Fruit fly (Drosophila melanogaster) whole organism, embryonic: ENCODE measurements around the gene CG8671.

Experiments
- B-H1 ChIP-seq: fragments of 200-800 bp; sonication (Bioruptor generic); IDR thresholded peaks from 3 replicates; pipeline ENCODE4 v1.3.6; 2022; ENCODE audit warnings: missing biosample characterization, missing genetic modification characterization
- CG11560 ChIP-seq: fragments of 200-800 bp; sonication (Bioruptor generic); IDR thresholded peaks from 3 replicates; pipeline ENCODE4 v1.3.6; 2022; ENCODE audit warnings: missing biosample characterization, missing genetic modification characterization
- CG11695 ChIP-seq: fragments of 200-800 bp; sonication (Bioruptor generic); IDR thresholded peaks from 3 replicates; pipeline ENCODE4 v1.3.6; 2022; ENCODE audit warnings: missing biosample characterization, missing genetic modification characterization
- CG12219 ChIP-seq: fragments of 200-800 bp; sonication (Bioruptor generic); optimal IDR thresholded peaks from 3 replicates; lab custom pipeline; 2018; ENCODE audit warnings: missing biosample characterization, mild to moderate bottlenecking, missing genetic modification characterization
- CG13123 ChIP-seq: fragments of 200-800 bp; sonication (Bioruptor generic); optimal IDR thresholded peaks from 2 replicates; lab custom pipeline; 2016; ENCODE audit warnings: missing biosample characterization, missing genetic modification characterization
- CG1603 ChIP-seq: fragments of 200-800 bp; sonication (Bioruptor generic); optimal IDR thresholded peaks from 2 replicates; lab custom pipeline; 2019; ENCODE audit warnings: missing biosample characterization, mild to moderate bottlenecking, missing genetic modification characterization, moderate library complexity
- CG17186 ChIP-seq: fragments of 200-800 bp; sonication (Bioruptor generic); optimal IDR thresholded peaks from 3 replicates; lab custom pipeline; 2017; ENCODE audit warnings: missing biosample characterization, missing genetic modification reagents, missing genetic modification characterization
- CG30403 ChIP-seq: fragments of 200-800 bp; sonication (Bioruptor generic); optimal IDR thresholded peaks from 3 replicates; lab custom pipeline; 2016; ENCODE audit warnings: missing biosample characterization, missing genetic modification characterization
- CG32767 ChIP-seq: fragments of 200-800 bp; sonication (Bioruptor generic); IDR thresholded peaks from 2 replicates; pipeline ENCODE4 v1.3.6; 2022; ENCODE audit warnings: missing biosample characterization, missing genetic modification characterization
- CG33213 ChIP-seq: fragments of 200-800 bp; sonication (Bioruptor generic); optimal IDR thresholded peaks from 3 replicates; lab custom pipeline; 2016; ENCODE audit warnings: missing biosample characterization, missing genetic modification characterization
- CG3847 ChIP-seq: fragments of 200-800 bp; sonication (Bioruptor generic); IDR thresholded peaks from 2 replicates; pipeline ENCODE4 v1.3.6; 2022; ENCODE audit warnings: missing biosample characterization, missing genetic modification characterization
- CG4360 ChIP-seq: fragments of 200-800 bp; sonication (Bioruptor generic); IDR thresholded peaks from 2 replicates; pipeline ENCODE4 v1.3.6; 2022; ENCODE audit warnings: missing biosample characterization, missing genetic modification characterization
- CG5245 ChIP-seq: fragments of 200-800 bp; sonication (Bioruptor generic); optimal IDR thresholded peaks from 3 replicates; lab custom pipeline; 2016; ENCODE audit warnings: missing biosample characterization, missing genetic modification characterization
- CG7357 ChIP-seq: fragments of 200-800 bp; sonication (Bioruptor generic); IDR thresholded peaks from 3 replicates; pipeline ENCODE4 v1.3.6; 2022; ENCODE audit warnings: missing biosample characterization, missing genetic modification characterization
- CG7372 ChIP-seq: fragments of 200-800 bp; sonication (Bioruptor generic); IDR thresholded peaks from 2 replicates; pipeline ENCODE4 v1.3.6; 2022; ENCODE audit warnings: missing biosample characterization, missing genetic modification characterization
- CG7839 ChIP-seq: fragments of 200-800 bp; sonication (Bioruptor generic); optimal IDR thresholded peaks from 3 replicates; lab custom pipeline; 2018; ENCODE audit warnings: missing biosample characterization, mild to moderate bottlenecking, missing genetic modification characterization, moderate library complexity
- Dad ChIP-seq: fragments of 200-800 bp; sonication (Bioruptor generic); optimal IDR thresholded peaks from 3 replicates; lab custom pipeline; 2016; ENCODE audit warnings: missing biosample characterization, missing genetic modification characterization
- Dbx ChIP-seq: fragments of 200-800 bp; sonication (Bioruptor generic); IDR thresholded peaks from 3 replicates; pipeline ENCODE4 v1.3.6; 2022; ENCODE audit warnings: missing biosample characterization, missing genetic modification characterization
- Dip3 ChIP-seq: fragments of 200-800 bp; sonication (Bioruptor generic); optimal IDR thresholded peaks from 3 replicates; lab custom pipeline; 2016; ENCODE audit warnings: missing biosample characterization, missing genetic modification characterization
- Drgx ChIP-seq: fragments of 200-800 bp; sonication (Bioruptor generic); IDR thresholded peaks from 2 replicates; pipeline ENCODE4 v1.3.6; 2022; ENCODE audit warnings: missing biosample characterization, missing genetic modification characterization
- H2.0 ChIP-seq: fragments of 200-800 bp; sonication (Bioruptor generic); IDR thresholded peaks from 2 replicates; pipeline ENCODE4 v1.3.6; 2022; ENCODE audit warnings: missing biosample characterization, missing genetic modification characterization
- Mrtf ChIP-seq: fragments of 200-800 bp; sonication (Bioruptor generic); IDR thresholded peaks from 3 replicates; pipeline ENCODE4 v1.3.6; 2022; ENCODE audit warnings: missing biosample characterization, missing genetic modification characterization
- Myb ChIP-seq: fragments of 200-800 bp; sonication (Bioruptor generic); optimal IDR thresholded peaks from 2 replicates; lab custom pipeline; 2016; ENCODE audit warnings: missing biosample characterization, missing genetic modification characterization
- Oaz ChIP-seq: fragments of 200-800 bp; sonication (Bioruptor generic); IDR thresholded peaks from 2 replicates; pipeline ENCODE4 v1.3.6; 2022; ENCODE audit warnings: missing biosample characterization, missing genetic modification characterization
- Rfx ChIP-seq: fragments of 200-800 bp; sonication (Bioruptor generic); IDR thresholded peaks from 2 replicates; pipeline ENCODE4 v1.3.6; 2022; ENCODE audit warnings: missing biosample characterization, missing genetic modification characterization
- Ssrp ChIP-seq: fragments of 200-800 bp; sonication (Bioruptor generic); optimal IDR thresholded peaks from 2 replicates; lab custom pipeline; 2018; ENCODE audit warnings: missing biosample characterization, mild to moderate bottlenecking, missing genetic modification characterization, moderate library complexity
- Stat92E ChIP-seq, 3 experiments: fragments of >200 bp in 2 of 3; fragments of 200-800 bp in 1 of 3; sonication (Bioruptor generic) in 1 of 3; optimal IDR thresholded peaks; 2 replicates each; lab custom pipeline; 2017 to 2019; ENCODE audit warnings: missing biosample characterization in 3 of 3, missing genetic modification characterization in 3 of 3, mild to moderate bottlenecking in 1 of 3, moderate library complexity in 1 of 3
- TFAM ChIP-seq: fragments of 200-800 bp; sonication (Bioruptor generic); optimal IDR thresholded peaks from 2 replicates; lab custom pipeline; 2017; ENCODE audit warnings: missing biosample characterization, missing genetic modification characterization, inconsistent platforms
- Vsx1 ChIP-seq: fragments of 200-800 bp; sonication (Bioruptor generic); optimal IDR thresholded peaks from 2 replicates; lab custom pipeline; 2017; ENCODE audit warnings: missing biosample characterization, mild to moderate bottlenecking, missing genetic modification characterization, missing genetic modification reagents
- ase ChIP-seq: fragments of 200-800 bp; sonication (Bioruptor generic); IDR thresholded peaks from 3 replicates; pipeline ENCODE4 v1.3.6; 2022; ENCODE audit warnings: missing biosample characterization, missing genetic modification characterization
- bcd ChIP-seq: fragments of 200-800 bp; sonication (Bioruptor generic); optimal IDR thresholded peaks from 2 replicates; lab custom pipeline; 2017; ENCODE audit warnings: missing biosample characterization, mild to moderate bottlenecking, missing genetic modification characterization
- crc ChIP-seq: fragments of 200-800 bp; sonication (Bioruptor generic); optimal IDR thresholded peaks from 2 replicates; lab custom pipeline; 2016; ENCODE audit warnings: missing biosample characterization, missing genetic modification characterization
- disco-r ChIP-seq: fragments of 200-800 bp; sonication (Bioruptor generic); optimal IDR thresholded peaks from 2 replicates; lab custom pipeline; 2016; ENCODE audit warnings: missing biosample characterization, missing genetic modification characterization
- dmrt11E ChIP-seq: fragments of 200-800 bp; sonication (Bioruptor generic); optimal IDR thresholded peaks from 3 replicates; lab custom pipeline; 2018; ENCODE audit warnings: missing biosample characterization, mild to moderate bottlenecking, missing genetic modification characterization, moderate library complexity
- emc ChIP-seq: fragments of 200-800 bp; sonication (Bioruptor generic); optimal IDR thresholded peaks from 2 replicates; lab custom pipeline; 2016; ENCODE audit warnings: missing biosample characterization, missing genetic modification characterization
- eve ChIP-seq, 2 experiments: fragments of >200 bp; optimal IDR thresholded peaks; 2 replicates each; lab custom pipeline; 2017; ENCODE audit warnings: missing biosample characterization in 2 of 2, missing genetic modification characterization in 2 of 2
- fd102C ChIP-seq: fragments of 200-800 bp; sonication (Bioruptor generic); optimal IDR thresholded peaks from 2 replicates; lab custom pipeline; 2018; ENCODE audit warnings: missing biosample characterization, mild to moderate bottlenecking, missing genetic modification characterization, moderate library complexity
- gfzf ChIP-seq: fragments of 200-800 bp; sonication (Bioruptor generic); optimal IDR thresholded peaks from 2 replicates; lab custom pipeline; 2016; ENCODE audit warnings: missing biosample characterization, mild to moderate bottlenecking, missing genetic modification characterization, moderate library complexity
- her ChIP-seq: fragments of 200-800 bp; sonication (Bioruptor generic); optimal IDR thresholded peaks from 2 replicates; lab custom pipeline; 2016; ENCODE audit warnings: missing biosample characterization, missing genetic modification characterization
- klu ChIP-seq: fragments of 200-800 bp; sonication (Bioruptor generic); IDR thresholded peaks from 2 replicates; pipeline ENCODE4 v1.3.6; 2022; ENCODE audit warnings: missing biosample characterization, missing genetic modification characterization
- mld ChIP-seq: fragments of 200-800 bp; sonication (Bioruptor generic); IDR thresholded peaks from 3 replicates; pipeline ENCODE4 v1.3.6; 2022; ENCODE audit warnings: missing biosample characterization, missing genetic modification characterization; ENCODE audit not compliant: partially characterized antibody
- pho ChIP-seq: fragments of 200-800 bp; sonication (Bioruptor generic); optimal IDR thresholded peaks from 2 replicates; lab custom pipeline; 2016; ENCODE audit warnings: missing biosample characterization, missing genetic modification characterization
- prd ChIP-seq, 3 experiments: fragments of >200 bp in 2 of 3; fragments of 200-800 bp in 1 of 3; sonication (Bioruptor generic) in 1 of 3; optimal IDR thresholded peaks in 2 of 3; IDR thresholded peaks in 1 of 3; 2 replicates in 2 of 3; 3 replicates in 1 of 3; pipeline versions ENCODE4 v1.3.6 to Lab custom; 2017 to 2022; ENCODE audit warnings: missing biosample characterization in 1 of 3, missing genetic modification characterization in 1 of 3
- pzg ChIP-seq: fragments of 200-800 bp; sonication (Bioruptor generic); optimal IDR thresholded peaks from 3 replicates; lab custom pipeline; 2018; ENCODE audit warnings: missing biosample characterization, mild to moderate bottlenecking, missing genetic modification characterization, moderate library complexity
- salm ChIP-seq: fragments of 200-800 bp; sonication (Bioruptor generic); optimal IDR thresholded peaks from 2 replicates; lab custom pipeline; 2018; ENCODE audit warnings: missing biosample characterization, mild to moderate bottlenecking, missing genetic modification characterization
- slbo ChIP-seq: fragments of 200-800 bp; sonication (Bioruptor generic); IDR thresholded peaks from 2 replicates; pipeline ENCODE4 v1.3.6; 2022; ENCODE audit warnings: missing biosample characterization, missing genetic modification characterization
- sug ChIP-seq: fragments of 200-800 bp; optimal IDR thresholded peaks from 2 replicates; lab custom pipeline; 2019; ENCODE audit warnings: missing biosample characterization, mild to moderate bottlenecking, missing genetic modification characterization, moderate library complexity
- tap ChIP-seq: fragments of 200-800 bp; optimal IDR thresholded peaks from 3 replicates; lab custom pipeline; 2019; ENCODE audit warnings: missing biosample characterization, mild to moderate bottlenecking, missing genetic modification characterization, moderate library complexity
- tll ChIP-seq, 2 experiments: fragments of 200-800 bp in 1 of 2; fragments of >200 bp in 1 of 2; sonication (Bioruptor generic) in 1 of 2; optimal IDR thresholded peaks; 2 replicates each; lab custom pipeline; 2017 to 2019; ENCODE audit warnings: missing biosample characterization in 2 of 2, missing genetic modification characterization in 2 of 2, mild to moderate bottlenecking in 1 of 2, moderate library complexity in 1 of 2
- vvl ChIP-seq: fragments of 200-800 bp; sonication (Bioruptor generic); IDR thresholded peaks from 2 replicates; pipeline ENCODE4 v1.3.6; 2022; ENCODE audit warnings: missing biosample characterization, missing genetic modification characterization

The CG8671 gene

DNA sequence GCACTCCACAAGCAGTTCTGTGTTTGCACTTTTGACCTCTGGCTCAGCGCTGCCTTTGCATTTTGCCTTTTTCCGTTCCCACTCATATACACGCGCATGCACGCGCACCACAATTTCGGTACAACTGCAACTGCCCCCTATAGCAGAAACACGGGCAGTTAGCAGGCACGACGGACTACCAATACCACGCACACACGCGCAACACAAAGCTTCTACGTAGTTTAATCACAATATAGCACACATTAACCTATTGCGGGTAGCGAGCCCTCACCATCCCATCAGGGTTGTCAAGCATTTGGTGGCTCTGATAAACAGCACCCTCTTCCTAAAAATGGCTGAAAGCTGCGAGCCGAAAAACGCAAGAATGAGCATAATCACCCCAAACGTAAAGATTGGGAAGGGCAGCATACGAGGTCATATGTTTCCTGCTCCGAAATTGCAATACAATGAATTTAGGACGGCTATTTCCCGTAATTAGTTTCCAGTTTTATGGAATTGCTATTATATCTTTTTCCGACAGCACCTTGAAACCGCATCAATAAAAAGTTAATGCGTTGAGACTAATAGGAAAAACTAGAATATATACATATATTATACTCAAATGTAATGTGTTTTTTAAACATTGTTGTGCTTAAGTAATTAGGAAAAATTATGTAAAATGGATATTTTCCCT, 47.1 kb downstream of the CG8671 start, which contains the start of gene Mondo (continued):
- TF ChIP-seq Myb (GFP tag; lab: Kevin White, UChicago) = no peak
- peak; percentile 17 for TF ChIP-seq pho (GFP tag; lab: Kevin White, UChicago)
- peak; percentile 5 for TF ChIP-seq emc (GFP tag; lab: Kevin White, UChicago)
- peak; percentile 45 for TF ChIP-seq bcd
- TF ChIP-seq CG7839 (tag; lab: Kevin White, UChicago) = peak; percentile 63
- peak; percentile 99 for TF ChIP-seq her (GFP tag; lab: Kevin White, UChicago)
- TF ChIP-seq Ssrp (tag; lab: Kevin White, UChicago) = peak; percentile 50
- no peak for TF ChIP-seq Vsx1 (GFP tag; lab: Kevin White, UChicago)
- TF ChIP-seq disco-r (GFP tag; lab: Kevin White, UChicago) = no peak
- no peak for TF ChIP-seq CG13123 (GFP tag; lab: Kevin White, UChicago)
- no peak for TF ChIP-seq prd (optimal IDR thresholded peaks at IDR 0.05; lab: Kevin White, UChicago)
- TF ChIP-seq prd (GFP tag; IDR thresholded peaks at IDR 0.05; lab: Robert Waterston, UW) = peak; percentile 75
- no peak for TF ChIP-seq Drgx (GFP tag; lab: Robert Waterston, UW)
- peak; percentile 42 for TF ChIP-seq vvl (GFP tag; lab: Robert Waterston, UW)
- TF ChIP-seq ase (GFP tag; lab: Robert Waterston, UW) = no peak
- TF ChIP-seq pzg (GFP tag; lab: Kevin White, UChicago) = peak; percentile 80
- TF ChIP-seq Oaz = no peak
- TF ChIP-seq salm (tag; lab: Kevin White, UChicago) = no peak
- no peak for TF ChIP-seq CG11695 (GFP tag; lab: Robert Waterston, UW)
- peak; percentile 76 for TF ChIP-seq Rfx
- TF ChIP-seq Mrtf = no peak
- TF ChIP-seq Dip3 (GFP tag; lab: Kevin White, UChicago) = no peak
- no peak for TF ChIP-seq eve (GFP tag; optimal IDR thresholded peaks at IDR 0.05; lab: Kevin White, UChicago)
- peak in 1 of 2 experiments; percentile 23 for TF ChIP-seq tll (GFP tag; optimal IDR thresholded peaks at IDR 0.05; lab: Kevin White, UChicago)
- no peak for TF ChIP-seq CG12219 (GFP tag; lab: Kevin White, UChicago)
- peak; percentile 13; the same call in 1 of the 3 replicates for TF ChIP-seq Dbx (GFP tag; lab: Robert Waterston, UW)
- no peak for TF ChIP-seq CG4360 (GFP tag; lab: Robert Waterston, UW)
- TF ChIP-seq CG17186 (GFP tag; lab: Kevin White, UChicago) = peak; percentile 29
- no peak for TF ChIP-seq H2.0 (GFP tag; lab: Robert Waterston, UW)
- TF ChIP-seq klu (GFP tag; lab: Robert Waterston, UW) = no peak
- peak; percentile 32; the same call in 1 of the 3 replicates for TF ChIP-seq mld (GFP tag; lab: Robert Waterston, UW)
- TF ChIP-seq dmrt11E (tag; lab: Kevin White, UChicago) = peak; percentile 50
- TF ChIP-seq B-H1 (GFP tag; lab: Robert Waterston, UW) = peak; percentile 55; the same call in 1 of the 3 replicates
- peak in 1 of 3 experiments; percentile 8 for TF ChIP-seq Stat92E (GFP tag; optimal IDR thresholded peaks at IDR 0.05; lab: Kevin White, UChicago)
- TF ChIP-seq CG7372 (GFP tag; lab: Robert Waterston, UW) = peak; percentile 28; the same call in 1 of the 2 replicates
- no peak for TF ChIP-seq CG5245 (GFP tag; lab: Kevin White, UChicago)
- peak; percentile 74 for TF ChIP-seq gfzf
- TF ChIP-seq CG32767 = no peak
- no peak for TF ChIP-seq sug
- peak; percentile 23 for TF ChIP-seq CG33213 (GFP tag; lab: Kevin White, UChicago)
- no peak for TF ChIP-seq TFAM (GFP tag; lab: Kevin White, UChicago)
- TF ChIP-seq CG30403 (GFP tag; lab: Kevin White, UChicago) = no peak
- no peak for TF ChIP-seq fd102C
- TF ChIP-seq CG11560 (tag; lab: Robert Waterston, UW) = no peak
- TF ChIP-seq Dad (GFP tag; lab: Kevin White, UChicago) = no peak
- peak; percentile 71 for TF ChIP-seq CG1603
- TF ChIP-seq tap (tag; lab: Kevin White, UChicago) = no peak
- TF ChIP-seq CG3847 (GFP tag; lab: Robert Waterston, UW) = peak; percentile 59
- no peak for TF ChIP-seq crc (GFP tag; lab: Kevin White, UChicago)
- peak; percentile 77 for TF ChIP-seq CG7357
- TF ChIP-seq slbo = peak; percentile 55
